Worm (Caenorhabditis elegans): ENCODE data around the gene sqv-3.

DNA sequence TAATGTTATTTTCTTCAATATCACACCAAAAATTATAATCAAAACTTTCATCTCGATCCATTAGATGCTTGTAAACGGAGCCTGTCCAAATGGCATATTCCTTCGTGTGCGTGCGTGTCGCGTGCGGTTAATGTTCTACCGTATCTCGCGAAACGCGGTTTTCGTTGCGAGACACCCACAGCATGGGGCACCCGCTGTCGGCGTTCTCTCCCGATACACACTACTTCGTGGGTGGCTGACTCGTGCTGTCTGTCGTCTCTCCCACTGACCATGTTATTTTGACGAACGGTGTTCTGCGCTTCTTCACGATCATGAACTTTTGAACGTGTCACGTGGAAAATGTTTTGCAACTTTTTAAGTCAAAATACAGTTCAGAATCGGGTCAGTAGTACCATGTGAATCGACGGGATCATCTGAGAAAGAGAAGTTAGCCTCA lies 14.7 kb downstream of the sqv-3 start:
- TF ChIP-seq fkh-10 (GFP tag; optimal IDR thresholded peaks at IDR 0.05): no peak
- peak; percentile 55 for TF ChIP-seq ceh-45 (GFP tag; IDR thresholded peaks at IDR 0.05)
- TF ChIP-seq K09A11.1 (tag; optimal IDR thresholded peaks at IDR 0.05; ENCODE audit: insufficient read depth): peak; percentile 36
- TF ChIP-seq Y22D7AL.16 (tag; optimal IDR thresholded peaks at IDR 0.05): peak; percentile 51
- TF ChIP-seq hlh-15 (tag; optimal IDR thresholded peaks at IDR 0.05): no peak
- TF ChIP-seq elt-2 (tag; optimal IDR thresholded peaks at IDR 0.05): peak; percentile 78
- TF ChIP-seq nhr-11 (tag; optimal IDR thresholded peaks at IDR 0.05): no peak
- peak; percentile 79 for TF ChIP-seq dmd-4 (tag; optimal IDR thresholded peaks at IDR 0.05; ENCODE audit: borderline replicate concordance)
- TF ChIP-seq ama-1 (optimal IDR thresholded peaks at IDR 0.05): peak; percentile 96
- TF ChIP-seq tbx-2 (tag; optimal IDR thresholded peaks at IDR 0.05): peak; percentile 92
- peak; percentile 81 for TF ChIP-seq ztf-16 (tag; optimal IDR thresholded peaks at IDR 0.05)
- TF ChIP-seq sox-4 (tag; optimal IDR thresholded peaks at IDR 0.05): peak; percentile 72
